Worm (Caenorhabditis elegans) whole organism, L1 larva: ENCODE results near the gene E02H9.3.
A peak's percentile ranks its signal among the peaks of the same experiment; 100 is the strongest.

Experiments
- C04F5.9 ChIP-seq: sonication (generic microtip); optimal IDR thresholded peaks from 2 replicates; lab custom pipeline; 2016; ENCODE audit warnings: missing genetic modification characterization, missing compliant biosample characterization
- alr-1 ChIP-seq: fragments of 200-800 bp; sonication (Bioruptor generic); optimal IDR thresholded peaks from 2 replicates; lab custom pipeline; 2018; ENCODE audit warnings: borderline replicate concordance, mild to moderate bottlenecking, missing genetic modification characterization, missing compliant biosample characterization
- aly-2 ChIP-seq: fragments of 150-350 bp; optimal IDR thresholded peaks from 2 replicates; lab custom pipeline; 2014; ENCODE audit warnings: missing biosample characterization, missing genetic modification characterization
- ces-1 ChIP-seq: fragments of 150-350 bp; optimal IDR thresholded peaks from 2 replicates; lab custom pipeline; 2014; ENCODE audit warnings: missing biosample characterization, missing genetic modification reagents, missing genetic modification characterization
- dpl-1 ChIP-seq, 3 experiments: fragments of 150-350 bp in 2 of 3; sonication (generic microtip) in 1 of 3; optimal IDR thresholded peaks; 2 replicates each; lab custom pipeline; 2014 to 2017; ENCODE audit warnings: missing biosample characterization in 3 of 3, missing genetic modification characterization in 3 of 3, missing genetic modification reagents in 3 of 3
- efl-1 ChIP-seq, 4 experiments: fragments of 150-350 bp; optimal IDR thresholded peaks in 3 of 4; peaks in 1 of 4; 1 replicate in 1 of 4; 2 replicates in 3 of 4; lab custom pipeline; 2014; ENCODE audit warnings: missing biosample characterization in 2 of 4, missing genetic modification characterization in 2 of 4, missing genetic modification reagents in 2 of 4
- efl-3 ChIP-seq: fragments of 200-800 bp; sonication (Bioruptor generic); optimal IDR thresholded peaks from 2 replicates; lab custom pipeline; 2018; ENCODE audit warnings: mild to moderate bottlenecking, missing genetic modification characterization, missing compliant biosample characterization
- egl-27 ChIP-seq, 2 experiments: fragments of 150-350 bp in 1 of 2; sonication (generic microtip); optimal IDR thresholded peaks; 3 replicates each; lab custom pipeline; 2017 to 2018; ENCODE audit warnings: missing biosample characterization in 2 of 2, missing genetic modification characterization in 2 of 2, missing genetic modification reagents in 2 of 2
- elt-2 ChIP-seq: sonication (generic microtip); optimal IDR thresholded peaks from 2 replicates; lab custom pipeline; 2016; ENCODE audit warnings: missing genetic modification characterization, mild to moderate bottlenecking, inconsistent platforms, missing compliant biosample characterization, missing genetic modification reagents
- elt-3 ChIP-seq, 6 experiments: fragments of 150-350 bp in 1 of 6; sonication (generic microtip); optimal IDR thresholded peaks; 2 replicates each; lab custom pipeline; 2017 to 2018; ENCODE audit warnings: missing biosample characterization in 6 of 6, missing genetic modification characterization in 6 of 6, inconsistent platforms in 1 of 6
- fkh-8 ChIP-seq: sonication (generic microtip); optimal IDR thresholded peaks from 2 replicates; lab custom pipeline; 2016; ENCODE audit warnings: mild to moderate bottlenecking, missing genetic modification characterization, missing compliant biosample characterization
- fos-1 ChIP-seq: fragments of 150-350 bp; optimal IDR thresholded peaks from 2 replicates; lab custom pipeline; 2014; ENCODE audit warnings: missing biosample characterization, missing genetic modification characterization
- grh-1 ChIP-seq: fragments of 200-800 bp; sonication (Bioruptor generic); IDR thresholded peaks from 2 replicates; pipeline ENCODE4 v1.3.6; 2022; ENCODE audit warnings: missing genetic modification reagents, missing genetic modification characterization, missing compliant biosample characterization
- hlh-4 ChIP-seq: sonication (generic microtip); optimal IDR thresholded peaks from 2 replicates; lab custom pipeline; 2016; ENCODE audit warnings: mild to moderate bottlenecking, missing genetic modification characterization, missing compliant biosample characterization
- hpl-2 ChIP-seq: fragments of 150-350 bp; optimal IDR thresholded peaks from 2 replicates; lab custom pipeline; 2014; ENCODE audit warnings: missing biosample characterization, missing genetic modification reagents, missing genetic modification characterization
- lin-13 ChIP-seq: fragments of 150-350 bp; optimal IDR thresholded peaks from 2 replicates; lab custom pipeline; 2014; ENCODE audit warnings: missing biosample characterization, missing genetic modification reagents, missing genetic modification characterization
- lin-15B ChIP-seq: fragments of 150-350 bp; sonication (generic microtip); optimal IDR thresholded peaks from 3 replicates; lab custom pipeline; 2014; ENCODE audit warnings: missing biosample characterization, missing genetic modification characterization
- lin-35 ChIP-seq, 2 experiments: fragments of 150-350 bp; optimal IDR thresholded peaks; 2 replicates each; lab custom pipeline; 2014; ENCODE audit warnings: missing biosample characterization in 2 of 2, missing genetic modification characterization in 2 of 2, missing genetic modification reagents in 2 of 2
- nhr-20 ChIP-seq: sonication (generic microtip); optimal IDR thresholded peaks from 2 replicates; lab custom pipeline; 2016; ENCODE audit warnings: mild to moderate bottlenecking, missing genetic modification characterization, missing compliant biosample characterization
- nhr-47 ChIP-seq: sonication (generic microtip); optimal IDR thresholded peaks from 2 replicates; lab custom pipeline; 2016; ENCODE audit warnings: mild to moderate bottlenecking, missing genetic modification characterization, moderate library complexity, missing compliant biosample characterization
- nhr-71 ChIP-seq: sonication (generic microtip); optimal IDR thresholded peaks from 2 replicates; lab custom pipeline; 2016; ENCODE audit warnings: mild to moderate bottlenecking, missing genetic modification characterization, moderate library complexity, missing compliant biosample characterization
- nhr-85 ChIP-seq: sonication (generic microtip); peaks from one replicate; lab custom pipeline; 2016; ENCODE audit warnings: missing genetic modification characterization, inconsistent platforms, missing compliant biosample characterization
- pag-3 ChIP-seq: sonication (generic microtip); optimal IDR thresholded peaks from 2 replicates; lab custom pipeline; 2017; ENCODE audit warnings: missing genetic modification characterization, mild to moderate bottlenecking, missing compliant biosample characterization, antibody characterized with exemption, borderline replicate concordance; ENCODE audit not compliant: insufficient read depth
- pax-3 ChIP-seq: fragments of 200-800 bp; sonication (Bioruptor generic); optimal IDR thresholded peaks from 2 replicates; lab custom pipeline; 2018; ENCODE audit warnings: mild to moderate bottlenecking, missing genetic modification characterization, moderate library complexity, missing compliant biosample characterization
- skn-1 ChIP-seq: fragments of 150-350 bp; optimal IDR thresholded peaks from 2 replicates; lab custom pipeline; 2014; ENCODE audit warnings: missing biosample characterization, missing genetic modification characterization
- tbx-2 ChIP-seq: sonication (generic microtip); optimal IDR thresholded peaks from 2 replicates; lab custom pipeline; 2016; ENCODE audit warnings: missing genetic modification characterization, missing compliant biosample characterization
- tlp-1 ChIP-seq: fragments of 150-350 bp; optimal IDR thresholded peaks from 2 replicates; lab custom pipeline; 2014; ENCODE audit warnings: missing biosample characterization, missing genetic modification characterization
- unc-130 ChIP-seq: fragments of 150-350 bp; optimal IDR thresholded peaks from 2 replicates; lab custom pipeline; 2017; ENCODE audit warnings: missing biosample characterization, missing genetic modification characterization, inconsistent platforms
- unc-30 ChIP-seq: sonication (generic microtip); optimal IDR thresholded peaks from 2 replicates; lab custom pipeline; 2017; ENCODE audit warnings: missing biosample characterization, missing genetic modification characterization
- unc-62 ChIP-seq: fragments of 150-350 bp; optimal IDR thresholded peaks from 2 replicates; lab custom pipeline; 2014; ENCODE audit warnings: missing biosample characterization, missing genetic modification reagents, missing genetic modification characterization
- xbp-1 ChIP-seq: sonication (generic microtip); optimal IDR thresholded peaks from 2 replicates; lab custom pipeline; 2016; ENCODE audit warnings: missing genetic modification characterization, missing compliant biosample characterization
- ztf-4 ChIP-seq: fragments of 150-350 bp; optimal IDR thresholded peaks from 2 replicates; lab custom pipeline; 2014; ENCODE audit warnings: missing biosample characterization, missing genetic modification characterization

E02H9.3 gene

DNA sequence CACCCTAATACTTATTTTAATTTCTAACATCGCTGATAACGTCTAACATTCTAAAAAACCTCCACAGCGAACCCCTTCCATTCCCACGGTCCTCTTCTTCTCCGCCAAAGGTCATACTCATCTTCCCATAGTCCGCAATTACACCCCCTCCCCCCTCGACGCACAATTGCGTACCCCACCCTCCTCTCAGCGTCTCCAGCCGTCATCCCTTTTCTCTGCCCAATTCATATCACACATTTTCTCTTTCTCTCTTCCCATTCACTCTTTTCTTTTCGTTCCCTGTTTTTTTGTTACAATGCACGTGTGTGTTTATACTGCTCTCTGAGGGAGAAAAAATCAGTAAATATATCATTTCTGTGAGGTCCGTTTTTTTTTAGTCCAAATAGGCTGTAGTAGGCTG, 13.0 kb downstream of the E02H9.3 start (continued):
- TF ChIP-seq nhr-71 (tag; lab: Kevin White, UChicago) (peak; percentile 35), tlp-1 (tag; lab: Kevin White, UChicago) (no peak), aly-2 (tag; lab: Kevin White, UChicago) (no peak)

DNA sequence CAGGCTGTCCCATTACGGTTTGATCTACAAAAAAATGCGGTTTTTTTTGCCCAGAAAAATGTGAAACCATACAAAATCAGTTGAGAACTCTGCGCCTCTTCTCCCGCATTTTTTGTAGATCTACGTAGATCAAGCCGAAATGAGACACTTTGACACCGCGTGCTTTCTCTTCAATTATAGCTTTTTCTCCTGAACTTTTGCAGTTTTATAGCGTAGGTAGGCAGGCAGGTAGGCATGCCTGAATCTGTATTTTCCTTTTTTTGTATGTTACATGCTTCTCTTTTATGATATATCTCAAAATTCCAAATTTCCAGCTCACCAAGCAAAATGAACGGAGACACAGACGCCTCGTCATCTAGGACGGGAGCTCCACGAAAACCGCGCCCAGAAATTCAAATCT, 14.7 kb downstream of the E02H9.3 start, which contains the start of gene smg-6:
TSS of gene smg-6 (plus strand) at position 301 of the 400 bp plus-strand sequence.
- no peak for TF ChIP-seq C04F5.9 (tag; lab: Kevin White, UChicago)
- TF ChIP-seq, all 84 proteins: peak for 0

DNA sequence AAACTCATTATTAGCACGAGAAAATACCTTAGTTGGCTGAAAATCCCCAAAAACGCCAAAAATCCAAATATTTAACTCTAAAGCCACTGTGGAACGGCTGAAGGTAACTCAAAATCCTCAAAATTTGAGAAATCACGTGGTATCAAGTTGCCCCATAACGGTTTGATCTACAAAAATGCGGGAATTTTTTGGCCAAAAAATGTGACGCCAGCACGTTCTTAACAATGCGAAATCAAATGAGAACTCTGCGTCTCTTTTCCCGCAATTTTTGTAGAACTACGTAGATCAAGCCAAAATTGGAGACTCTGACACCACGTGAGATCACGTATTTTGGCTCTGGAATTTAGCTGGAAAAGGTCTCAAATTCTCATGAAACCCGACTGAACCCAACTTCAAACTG, 15.9 kb downstream of the E02H9.3 start:
- TF ChIP-seq grh-1 (no peak), unc-62 (GFP tag; lab: Kevin White, UChicago) (no peak), efl-1 (optimal IDR thresholded peaks at IDR 0.05; lab: Kevin White, UChicago) (no peak), efl-1 (GFP tag; optimal IDR thresholded peaks at IDR 0.05 in 1 of 2; lab: Kevin White, UChicago) (peak in 1 of 2 experiments; percentile 23), ces-1 (GFP tag; lab: Kevin White, UChicago) (no peak), pax-3 (tag; lab: Kevin White, UChicago) (no peak), dpl-1 (GFP tag; optimal IDR thresholded peaks at IDR 0.05; lab: Kevin White, UChicago) (no peak), nhr-85 (tag; lab: Kevin White, UChicago) (peak; percentile 53), pag-3 (tag; lab: Kevin White, UChicago) (no peak)

- TF ChIP-seq lin-35 (GFP tag; optimal IDR thresholded peaks at IDR 0.05; lab: Kevin White, UChicago) (peak in 1 of 2 experiments; percentile 73), unc-130 (no peak), elt-2 (tag; lab: Kevin White, UChicago) (no peak), egl-27 (tag; optimal IDR thresholded peaks at IDR 0.05; lab: Kevin White, UChicago) (no peak), fos-1 (tag; lab: Kevin White, UChicago) (no peak), lin-15B (no peak), efl-1 (optimal IDR thresholded peaks at IDR 0.05; lab: Kevin White, UChicago) (peak; percentile 35 to 57), efl-1 (GFP tag; optimal IDR thresholded peaks at IDR 0.05 in 1 of 2; lab: Kevin White, UChicago) (peak; percentile 67 to 96), tlp-1 (tag; lab: Kevin White, UChicago) (no peak), alr-1 (tag; lab: Kevin White, UChicago) (no peak), dpl-1 (GFP tag; optimal IDR thresholded peaks at IDR 0.05; lab: Kevin White, UChicago) (peak in 2 of 3 experiments; percentile 38 to 53), skn-1 (tag; lab: Kevin White, UChicago) (no peak)
Observed at ce11 chrIII:2477303-2477702, 18.5 kb downstream of the E02H9.3 start.

- no peak for TF ChIP-seq unc-30 (tag; lab: Kevin White, UChicago)
- TF ChIP-seq skn-1 (tag; lab: Kevin White, UChicago) = no peak
- TF ChIP-seq xbp-1 (tag; lab: Kevin White, UChicago) = no peak
- no peak for TF ChIP-seq efl-3 (GFP tag; lab: Kevin White, UChicago)
- no peak for TF ChIP-seq nhr-47 (tag; lab: Kevin White, UChicago)
- TF ChIP-seq tbx-2 (tag; lab: Kevin White, UChicago) = no peak
- no peak for TF ChIP-seq nhr-20 (tag; lab: Kevin White, UChicago)
- TF ChIP-seq grh-1 = no peak
- no peak for TF ChIP-seq ztf-4
- TF ChIP-seq elt-3 (tag; optimal IDR thresholded peaks at IDR 0.05; lab: Kevin White, UChicago) = no peak
- TF ChIP-seq lin-13 (GFP tag; lab: Kevin White, UChicago) = no peak
- no peak for TF ChIP-seq fkh-8 (tag; lab: Kevin White, UChicago)
- TF ChIP-seq hpl-2 = no peak
- TF ChIP-seq hlh-4 (tag; lab: Kevin White, UChicago) = no peak
Observed at ce11 chrIII:2478605-2479004, 19.8 kb downstream of the E02H9.3 start.
